Fruit fly (Drosophila melanogaster): Measurements from ENCODE around the gene CG9663.

CG9663 gene

dm6 chr2L:3341231-3341935 lies 38.5 kb upstream of the CG9663 start (continued):
- TF ChIP-seq zen2 (GFP tag; IDR thresholded peaks at IDR 0.05; ENCODE audit: partially characterized antibody) (no peak), Nf-YA (GFP tag; IDR thresholded peaks at IDR 0.05) (no peak), CG18619 (GFP tag; optimal IDR thresholded peaks at IDR 0.05) (no peak), CG8290 (GFP tag; optimal IDR thresholded peaks at IDR 0.05) (no peak), CG8290 (tag; optimal IDR thresholded peaks at IDR 0.05) (no peak), CG9797 (GFP tag; optimal IDR thresholded peaks at IDR 0.05) (no peak), CG12219 (GFP tag; optimal IDR thresholded peaks at IDR 0.05) (no peak), CG4707 (GFP tag; optimal IDR thresholded peaks at IDR 0.05) (no peak), cad (GFP tag; optimal IDR thresholded peaks at IDR 0.05) (no peak), CG1832 (GFP tag; optimal IDR thresholded peaks at IDR 0.05) (no peak), sc (optimal IDR thresholded peaks at IDR 0.05) (no peak), sc (GFP tag; optimal IDR thresholded peaks at IDR 0.05) (no peak), ewg (GFP tag; optimal IDR thresholded peaks at IDR 0.05) (no peak), ro (GFP tag; IDR thresholded peaks at IDR 0.05) (no peak), CG11504 (tag; optimal IDR thresholded peaks at IDR 0.05) (peak; percentile 53), CG10274 (GFP tag; optimal IDR thresholded peaks at IDR 0.05) (no peak), Atf6 (GFP tag; IDR thresholded peaks at IDR 0.05) (no peak), cato (GFP tag; optimal IDR thresholded peaks at IDR 0.05; ENCODE audit: borderline replicate concordance) (no peak), ems (GFP tag; optimal IDR thresholded peaks at IDR 0.05) (no peak), dysf (GFP tag; IDR thresholded peaks at IDR 0.05) (no peak), CG3847 (GFP tag; IDR thresholded peaks at IDR 0.05) (no peak), CG10321 (GFP tag; IDR thresholded peaks at IDR 0.05) (no peak), CG31388 (GFP tag; optimal IDR thresholded peaks at IDR 0.05) (no peak), CG7556 (GFP tag; optimal IDR thresholded peaks at IDR 0.05) (no peak), Deaf1 (tag; optimal IDR thresholded peaks at IDR 0.05) (no peak), Rfx (GFP tag; IDR thresholded peaks at IDR 0.05) (no peak), Dp (GFP tag; optimal IDR thresholded peaks at IDR 0.05) (no peak), CG9932 (GFP tag; IDR thresholded peaks at IDR 0.05) (no peak), Nf-YC (tag; optimal IDR thresholded peaks at IDR 0.05) (no peak), Camta (GFP tag; optimal IDR thresholded peaks at IDR 0.05) (no peak), chn (GFP tag; optimal IDR thresholded peaks at IDR 0.05) (no peak), CG17328 (GFP tag; IDR thresholded peaks at IDR 0.05) (no peak), CG17385 (GFP tag; optimal IDR thresholded peaks at IDR 0.05) (peak; percentile 1), Ssrp (tag; optimal IDR thresholded peaks at IDR 0.05) (no peak)

- peak; percentile 91 for TF ChIP-seq vvl (GFP tag; IDR thresholded peaks at IDR 0.05)
- no peak for TF ChIP-seq Nf-YA (GFP tag; IDR thresholded peaks at IDR 0.05)
- TF ChIP-seq kni (GFP tag; optimal IDR thresholded peaks at IDR 0.05): peak; percentile 75
- 0 out of 2 replicates have a peak, but pooled peaks have one; percentile 10 for TF ChIP-seq CG6272 (GFP tag; IDR thresholded peaks at IDR 0.05)
- TF ChIP-seq pan (optimal IDR thresholded peaks at IDR 0.05): no peak
- TF ChIP-seq pan (GFP tag; optimal IDR thresholded peaks at IDR 0.05 in 1 of 2, IDR thresholded peaks at IDR 0.05 in 1 of 2): peak in 1 of 2 experiments; percentile 49
- peak; percentile 17; the same call in 1 of the 2 replicates for TF ChIP-seq klu (GFP tag; IDR thresholded peaks at IDR 0.05)
- TF ChIP-seq crol (GFP tag; IDR thresholded peaks at IDR 0.05): peak; percentile 97
- TF ChIP-seq CG32772 (GFP tag; IDR thresholded peaks at IDR 0.05): no peak
- TF ChIP-seq dmrt11E (tag; optimal IDR thresholded peaks at IDR 0.05): no peak
- TF ChIP-seq CG6791 (GFP tag; IDR thresholded peaks at IDR 0.05; ENCODE audit: partially characterized antibody): peak; percentile 42; the same call in 1 of the 3 replicates
- no peak for TF ChIP-seq CG1024 (GFP tag; IDR thresholded peaks at IDR 0.05)
- peak; percentile 83 for TF ChIP-seq z (GFP tag; IDR thresholded peaks at IDR 0.05)
- 0 out of 4 replicates have a peak, but pooled peaks have one; percentile 5 for TF ChIP-seq chinmo (GFP tag; IDR thresholded peaks at IDR 0.05; ENCODE audit: partially characterized antibody)
- no peak for TF ChIP-seq CG7271 (tag; optimal IDR thresholded peaks at IDR 0.05)
- 0 out of 3 replicates have a peak, but pooled peaks have one; percentile 7 for TF ChIP-seq knrl (GFP tag; IDR thresholded peaks at IDR 0.05; ENCODE audit: partially characterized antibody)
- no peak for TF ChIP-seq al (GFP tag; IDR thresholded peaks at IDR 0.05)
- peak; percentile 55 for TF ChIP-seq sug (tag; optimal IDR thresholded peaks at IDR 0.05)
- peak; percentile 28; the same call in 1 of the 2 replicates for TF ChIP-seq bbx (GFP tag; IDR thresholded peaks at IDR 0.05; ENCODE audit: partially characterized antibody)
Measured at dm6 chr2L:3339420-3339819, 36.5 kb upstream of the CG9663 start.
